Fruit fly (Drosophila melanogaster) whole organism, larva: ENCODE results near the gene Teh1.

Experiments
- noc ChIP-seq: fragments of 200-800 bp; sonication (Bioruptor generic); optimal IDR thresholded peaks from 3 replicates; lab custom pipeline; 2019; ENCODE audit warnings: missing biosample characterization, mild to moderate bottlenecking, missing genetic modification characterization, moderate library complexity

Teh1 gene

dm6 chr3R:9889776-9890175 is 21.9 kb upstream of the Teh1 start:
- no peak for TF ChIP-seq noc (tag; lab: Kevin White, UChicago)

- no peak for TF ChIP-seq noc (tag; lab: Kevin White, UChicago)
Observed at dm6 chr3R:9888668-9889302, 20.9 kb upstream of the Teh1 start.

- TF ChIP-seq noc (tag; lab: Kevin White, UChicago), result no peak
Observed at dm6 chr3R:9886341-9886959, 18.5 kb upstream of the Teh1 start.

DNA sequence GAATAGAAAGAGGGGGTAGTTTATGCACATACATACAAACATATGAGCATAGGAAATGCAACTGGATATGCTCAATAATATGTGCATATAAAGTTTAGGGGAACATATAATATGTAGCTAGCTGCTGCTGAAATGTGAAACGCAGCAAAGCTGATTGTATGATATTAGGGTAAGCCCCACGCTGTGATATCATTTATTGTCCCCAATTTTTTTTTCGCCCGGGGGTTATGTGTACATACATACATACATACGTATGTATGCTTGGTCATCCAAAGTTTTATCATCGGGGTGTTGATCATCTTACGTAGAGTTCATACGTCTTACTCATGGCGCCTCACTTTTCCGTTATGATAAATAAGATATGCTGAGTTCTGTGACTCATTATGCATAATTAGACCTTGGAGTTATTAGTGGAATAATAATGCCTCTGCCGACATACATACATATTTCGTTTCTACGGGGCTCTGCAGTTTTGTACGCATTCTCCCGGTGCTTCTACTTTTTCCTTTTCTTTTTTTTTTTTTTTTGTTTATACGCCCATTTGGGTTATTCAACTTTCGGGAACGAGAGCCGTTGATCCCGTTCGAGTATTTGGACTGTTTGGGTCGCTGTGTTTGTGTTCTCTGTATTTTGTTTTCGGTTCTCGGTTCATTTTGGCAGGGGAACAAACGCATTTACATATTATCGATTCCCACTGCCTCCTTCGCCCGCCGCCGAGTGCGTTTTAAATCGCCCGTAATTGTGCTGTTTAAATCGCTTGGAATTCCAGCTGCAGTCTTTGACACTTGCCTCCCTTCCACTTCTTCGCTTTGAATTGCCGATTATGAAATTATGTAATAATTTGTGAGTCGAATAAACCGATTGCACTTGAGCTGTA is 17.8 kb upstream of the Teh1 start:
- no peak for TF ChIP-seq noc (tag; lab: Kevin White, UChicago)

- peak; percentile 30 for TF ChIP-seq noc (tag; lab: Kevin White, UChicago)
Observed at dm6 chr3R:9884461-9885185, 16.7 kb upstream of the Teh1 start.

DNA sequence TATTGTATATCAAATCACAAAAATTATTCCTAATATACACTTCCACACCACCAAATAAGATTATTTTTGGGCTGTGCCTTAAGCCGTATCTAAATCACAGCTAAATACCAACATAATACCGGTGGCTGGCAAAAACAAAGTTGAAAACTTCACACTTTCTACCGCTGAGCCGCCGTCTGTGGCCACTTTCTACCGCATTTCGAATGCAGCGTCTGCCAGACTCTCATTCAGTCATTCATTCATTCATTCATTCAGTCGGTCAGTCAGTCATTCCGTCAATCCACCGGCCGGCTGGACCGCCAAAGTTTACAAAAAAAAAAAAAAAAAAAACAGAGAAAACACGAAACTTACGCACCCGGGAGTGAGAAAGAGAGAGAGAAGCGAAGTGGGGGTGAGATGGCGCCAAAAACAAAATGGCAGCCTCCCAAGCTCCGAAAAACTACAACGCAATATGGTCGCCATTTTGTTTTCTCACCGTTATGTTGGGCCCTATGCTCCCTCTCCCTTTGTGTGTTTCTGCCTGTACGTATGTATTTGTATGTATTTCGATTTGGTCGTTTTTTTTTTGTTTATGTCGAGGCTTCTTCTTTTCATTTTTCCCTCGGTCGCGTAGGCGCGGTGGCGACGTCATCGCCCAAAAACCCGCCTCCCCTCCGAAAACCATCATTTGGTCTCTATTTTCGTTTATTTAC is 15.5 kb upstream of the Teh1 start:
- TF ChIP-seq noc (tag; lab: Kevin White, UChicago), result no peak

dm6 chr3R:9882790-9883189 is 14.9 kb upstream of the Teh1 start:
- no peak for TF ChIP-seq noc (tag; lab: Kevin White, UChicago)

dm6 chr3R:9882019-9882418 is 14.1 kb upstream of the Teh1 start:
- TF ChIP-seq noc (tag; lab: Kevin White, UChicago), result no peak

DNA sequence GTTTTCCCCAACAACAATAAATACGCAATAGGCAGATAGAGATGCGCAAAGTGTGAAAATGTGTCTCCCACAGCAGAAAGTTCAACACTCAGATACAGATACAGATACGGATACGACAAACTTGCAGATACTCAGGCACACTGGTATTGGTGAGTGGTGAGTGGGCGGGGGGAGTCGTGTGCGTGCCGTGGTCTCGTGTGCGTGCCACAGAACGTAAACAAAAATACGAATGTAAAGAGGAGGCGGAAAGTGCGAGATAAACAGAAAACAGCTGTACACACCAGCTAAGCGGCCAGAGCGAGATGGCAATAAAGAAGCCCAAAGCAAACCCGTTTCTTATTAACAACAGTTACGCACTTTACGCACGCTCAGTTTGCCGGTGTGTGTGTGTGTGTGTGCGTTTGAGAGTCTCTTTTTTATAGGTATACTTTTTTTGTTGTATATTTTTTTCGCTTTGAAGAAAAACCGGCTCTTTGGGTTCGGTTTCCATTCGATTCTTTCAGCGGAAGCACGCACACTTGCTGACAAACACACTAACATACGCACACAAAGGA is 13.5 kb upstream of the Teh1 start:
- peak; percentile 44 for TF ChIP-seq noc (tag; lab: Kevin White, UChicago)

- TF ChIP-seq noc (tag; lab: Kevin White, UChicago), result no peak
Observed at dm6 chr3R:9879880-9880852, 12.2 kb upstream of the Teh1 start.

DNA sequence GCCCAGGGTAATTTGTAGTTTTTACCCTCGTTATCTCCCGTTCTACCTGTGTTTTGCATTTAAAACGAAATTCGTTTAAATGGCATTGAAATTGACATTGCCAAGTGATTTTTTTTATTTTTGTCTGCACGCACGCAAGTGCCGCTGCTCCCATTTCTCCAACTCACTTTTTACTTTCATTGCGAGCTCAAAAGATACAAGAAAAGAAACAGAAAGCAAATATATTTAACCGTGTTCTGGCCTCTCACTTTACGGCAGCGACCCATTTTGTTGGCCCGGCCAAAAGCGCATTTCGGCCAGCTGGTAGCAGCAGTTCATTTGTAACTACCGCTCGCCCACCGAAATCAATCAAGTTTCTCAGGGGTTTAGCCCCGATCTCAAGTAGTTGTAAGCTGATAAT is 11.4 kb upstream of the Teh1 start:
- TF ChIP-seq noc (tag; lab: Kevin White, UChicago), result no peak

- TF ChIP-seq noc (tag; lab: Kevin White, UChicago), result no peak
Observed at dm6 chr3R:9878026-9878997, 10.4 kb upstream of the Teh1 start.
